Fruit fly (Drosophila melanogaster): ENCODE measurements around the gene CG5885.

Gene CG5885

dm6 chr2L:9897296-9897695 is 20.8 kb downstream of the CG5885 start, which contains the start of gene RpS2 (continued):
- TF ChIP-seq Dll (GFP tag; IDR thresholded peaks at IDR 0.05; ENCODE audit: partially characterized antibody) (peak; percentile 97), Xrp1 (GFP tag; IDR thresholded peaks at IDR 0.05) (no peak), CG6854 (GFP tag; optimal IDR thresholded peaks at IDR 0.05) (peak; percentile 26), NC2α (GFP tag; optimal IDR thresholded peaks at IDR 0.05) (no peak), CG42726 (GFP tag; IDR thresholded peaks at IDR 0.05; ENCODE audit: partially characterized antibody) (peak; percentile 99), gcm (GFP tag; optimal IDR thresholded peaks at IDR 0.05) (peak; percentile 53), Hr51 (GFP tag; optimal IDR thresholded peaks at IDR 0.05) (peak in 1 of 2 experiments; percentile 5), tna (GFP tag; IDR thresholded peaks at IDR 0.05; ENCODE audit: partially characterized antibody) (peak; percentile 97), CG7372 (GFP tag; IDR thresholded peaks at IDR 0.05) (no peak), CG31365 (tag; optimal IDR thresholded peaks at IDR 0.05) (no peak), D19B (GFP tag; optimal IDR thresholded peaks at IDR 0.05) (no peak), Nf-YC (tag; optimal IDR thresholded peaks at IDR 0.05) (peak; percentile 22), lilli (GFP tag; optimal IDR thresholded peaks at IDR 0.05) (peak; percentile 54), fd64A (GFP tag; optimal IDR thresholded peaks at IDR 0.05) (no peak), Dfd (GFP tag; optimal IDR thresholded peaks at IDR 0.05) (no peak), insv (GFP tag; optimal IDR thresholded peaks at IDR 0.05) (peak in 1 of 2 experiments; percentile 32), Doc2 (GFP tag; IDR thresholded peaks at IDR 0.05) (no peak), CG6765 (GFP tag; optimal IDR thresholded peaks at IDR 0.05) (no peak), eyg (GFP tag; optimal IDR thresholded peaks at IDR 0.05) (no peak), CG9437 (GFP tag; optimal IDR thresholded peaks at IDR 0.05) (peak; percentile 39), CG2202 (tag; optimal IDR thresholded peaks at IDR 0.05) (peak; percentile 45), CG2116 (GFP tag; optimal IDR thresholded peaks at IDR 0.05) (peak; percentile 94), caup (GFP tag; optimal IDR thresholded peaks at IDR 0.05; ENCODE audit: severe bottlenecking) (peak; percentile 72), CG8089 (GFP tag; optimal IDR thresholded peaks at IDR 0.05) (no peak), NfI (GFP tag; optimal IDR thresholded peaks at IDR 0.05) (peak; percentile 16), Hmr (GFP tag; optimal IDR thresholded peaks at IDR 0.05) (peak; percentile 85), CG43689 (GFP tag; IDR thresholded peaks at IDR 0.05) (no peak), Optix (GFP tag; IDR thresholded peaks at IDR 0.05) (no peak), CHES-1-like (GFP tag; optimal IDR thresholded peaks at IDR 0.05) (no peak), ac (GFP tag; optimal IDR thresholded peaks at IDR 0.05) (peak; percentile 10), crp (GFP tag; optimal IDR thresholded peaks at IDR 0.05) (peak in 1 of 2 experiments; percentile 61), tgo (GFP tag; IDR thresholded peaks at IDR 0.05) (no peak), Sin3A (optimal IDR thresholded peaks at IDR 0.05) (peak; percentile 10), CG14050 (GFP tag; IDR thresholded peaks at IDR 0.05) (no peak), Elba2 (GFP tag; optimal IDR thresholded peaks at IDR 0.05) (no peak), CG34224 (GFP tag; IDR thresholded peaks at IDR 0.05; ENCODE audit: partially characterized antibody) (peak; percentile 99), Rfx (GFP tag; IDR thresholded peaks at IDR 0.05) (peak; percentile 67), jing (GFP tag; optimal IDR thresholded peaks at IDR 0.05) (no peak), dmrt11E (tag; optimal IDR thresholded peaks at IDR 0.05) (peak; percentile 29), scrt (GFP tag; optimal IDR thresholded peaks at IDR 0.05) (peak; percentile 9), Ptx1 (GFP tag; IDR thresholded peaks at IDR 0.05) (no peak), CG13287 (GFP tag; IDR thresholded peaks at IDR 0.05; ENCODE audit: partially characterized antibody) (peak; percentile 99), fd96Cb (tag; optimal IDR thresholded peaks at IDR 0.05) (no peak), slbo (GFP tag; IDR thresholded peaks at IDR 0.05) (peak; percentile 64), Ada2b (GFP tag; IDR thresholded peaks at IDR 0.05) (no peak), dati (GFP tag; IDR thresholded peaks at IDR 0.05) (no peak), CG15696 (tag; optimal IDR thresholded peaks at IDR 0.05) (no peak), CG17912 (GFP tag; optimal IDR thresholded peaks at IDR 0.05) (peak; percentile 56), cad (GFP tag; optimal IDR thresholded peaks at IDR 0.05) (no peak), CG3995 (GFP tag; optimal IDR thresholded peaks at IDR 0.05) (peak; percentile 39), CG31388 (GFP tag; optimal IDR thresholded peaks at IDR 0.05) (no peak)
